Worm (Caenorhabditis elegans): ENCODE measurements around the gene fbxc-18.

fbxc-18 gene

DNA sequence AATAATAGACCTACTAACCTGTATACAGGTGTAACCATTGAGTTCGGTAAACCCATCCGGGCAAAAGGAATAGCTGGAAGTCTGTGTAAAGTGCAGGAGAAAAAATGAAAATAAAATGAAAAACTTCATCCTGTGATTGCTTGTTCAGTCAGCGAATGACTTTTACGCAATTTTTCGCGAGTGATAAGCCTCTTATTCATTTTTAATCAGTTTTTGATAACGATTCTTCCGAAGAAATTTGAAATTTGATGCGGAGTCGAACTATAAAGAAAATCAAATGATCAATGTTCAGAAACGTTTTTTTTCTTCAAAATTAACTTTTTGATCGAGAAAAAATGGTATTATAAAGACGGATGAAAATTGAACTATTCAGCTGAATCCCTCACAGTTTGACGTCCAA lies 44.1 kb downstream of the fbxc-18 start:
- no peak for TF ChIP-seq fkh-10 (GFP tag; optimal IDR thresholded peaks at IDR 0.05)
- no peak for TF ChIP-seq lim-6 (tag; optimal IDR thresholded peaks at IDR 0.05)
- no peak for TF ChIP-seq unc-3 (GFP tag; conservative IDR thresholded peaks at IDR 0.05)
- no peak for TF ChIP-seq unc-3 (tag; optimal IDR thresholded peaks at IDR 0.05)
- no peak for TF ChIP-seq sdc-2 (tag; optimal IDR thresholded peaks at IDR 0.05)
- no peak for TF ChIP-seq ceh-6 (GFP tag; optimal IDR thresholded peaks at IDR 0.05)
- no peak for TF ChIP-seq C38D4.7 (GFP tag; optimal IDR thresholded peaks at IDR 0.05)
- TF ChIP-seq pha-2 (tag; optimal IDR thresholded peaks at IDR 0.05), result no peak

DNA sequence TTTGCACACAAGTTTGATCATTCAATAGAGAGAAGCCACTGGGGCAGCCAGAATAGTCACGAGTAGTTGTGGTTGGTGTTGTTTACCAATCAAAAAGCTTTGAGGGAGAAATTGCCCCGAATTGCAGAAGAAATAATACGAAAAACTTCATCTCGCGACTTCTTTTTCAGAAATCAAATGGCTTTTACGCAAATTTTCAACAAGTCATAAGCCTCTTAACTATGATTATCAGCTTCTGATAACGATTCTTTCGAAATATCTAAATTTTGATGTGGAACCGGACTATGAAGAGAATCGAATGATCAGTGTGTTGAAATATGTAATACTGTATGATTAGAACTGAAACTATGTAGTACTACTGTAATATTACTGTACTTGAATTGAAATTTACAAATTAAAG lies 46.5 kb downstream of the fbxc-18 start:
- TF ChIP-seq Y22D7AL.16 (tag; optimal IDR thresholded peaks at IDR 0.05) (no peak), pqm-1 (tag; optimal IDR thresholded peaks at IDR 0.05) (no peak), dve-1 (tag; optimal IDR thresholded peaks at IDR 0.05) (no peak), pha-2 (tag; optimal IDR thresholded peaks at IDR 0.05) (no peak), ceh-48 (tag; optimal IDR thresholded peaks at IDR 0.05) (no peak)

DNA sequence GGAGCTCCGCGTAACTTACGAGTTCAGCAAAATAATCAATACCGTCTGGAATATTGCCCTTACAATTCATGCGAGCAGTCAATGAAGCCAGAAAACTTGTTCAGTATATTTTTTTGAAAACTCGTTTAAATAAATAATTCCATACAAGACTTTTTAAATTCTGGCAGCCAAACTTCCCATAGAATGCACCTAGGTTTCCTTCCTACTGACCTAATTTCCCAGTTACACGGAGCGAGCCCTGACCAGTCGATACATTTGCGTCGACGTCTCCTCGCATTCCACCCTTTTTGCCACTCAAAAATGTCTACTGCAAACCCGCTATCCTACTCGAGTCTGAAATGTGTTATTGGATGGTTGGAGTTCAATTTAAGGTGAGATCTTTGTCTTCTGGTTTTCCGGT lies 49.5 kb downstream of the fbxc-18 start, which contains the start of gene fbxc-30:
Gene fbxc-30, plus strand, starts transcription at position 301 of the 400 bp plus-strand sequence.
- TF ChIP-seq unc-42 (tag; optimal IDR thresholded peaks at IDR 0.05) (no peak), ceh-6 (GFP tag; optimal IDR thresholded peaks at IDR 0.05) (no peak), ceh-31 (tag; optimal IDR thresholded peaks at IDR 0.05) (no peak)

DNA sequence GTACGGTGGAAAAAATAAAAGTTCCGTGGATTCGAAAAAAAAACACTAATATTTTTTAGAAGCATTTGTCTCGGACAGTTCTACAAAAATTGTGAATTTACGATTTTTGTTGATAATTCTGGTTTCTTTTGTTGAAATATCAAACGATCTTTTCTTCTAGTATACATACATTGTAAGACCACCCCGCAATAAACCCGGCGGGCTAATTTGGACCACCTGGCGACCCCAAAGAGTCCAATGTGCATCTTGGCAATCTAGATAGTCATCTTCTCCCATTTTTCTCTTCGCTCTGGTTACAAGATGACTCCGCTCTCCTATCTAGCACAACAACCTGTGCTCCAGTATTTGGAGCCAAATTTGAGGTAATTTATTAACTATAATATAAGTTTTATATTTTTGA lies 51.1 kb downstream of the fbxc-18 start, which contains the start of gene fbxc-29:
Gene fbxc-29, plus strand, starts transcription at position 301 of the 400 bp plus-strand sequence.
- TF ChIP-seq ceh-2 (tag; optimal IDR thresholded peaks at IDR 0.05) (no peak), F13H6.1 (tag; optimal IDR thresholded peaks at IDR 0.05) (no peak), ahr-1 (tag; optimal IDR thresholded peaks at IDR 0.05) (no peak), nhr-232 (tag; optimal IDR thresholded peaks at IDR 0.05) (no peak), hlh-8 (tag; optimal IDR thresholded peaks at IDR 0.05) (no peak), ttx-3 (tag; optimal IDR thresholded peaks at IDR 0.05) (no peak), dve-1 (tag; optimal IDR thresholded peaks at IDR 0.05) (no peak), nhr-11 (tag; optimal IDR thresholded peaks at IDR 0.05) (no peak), ceh-9 (tag; optimal IDR thresholded peaks at IDR 0.05) (no peak), ceh-22 (tag; optimal IDR thresholded peaks at IDR 0.05) (no peak), ceh-19 (GFP tag; optimal IDR thresholded peaks at IDR 0.05) (no peak), dmd-4 (tag; optimal IDR thresholded peaks at IDR 0.05; ENCODE audit: borderline replicate concordance) (no peak), eyg-1 (tag; optimal IDR thresholded peaks at IDR 0.05) (no peak), fkh-6 (tag; optimal IDR thresholded peaks at IDR 0.05) (no peak), pax-1 (tag; optimal IDR thresholded peaks at IDR 0.05) (no peak), odd-2 (tag; optimal IDR thresholded peaks at IDR 0.05) (no peak), pat-9 (tag; optimal IDR thresholded peaks at IDR 0.05) (no peak), pha-2 (tag; optimal IDR thresholded peaks at IDR 0.05) (no peak), lin-11 (tag; optimal IDR thresholded peaks at IDR 0.05) (no peak)
